Fruit fly (Drosophila melanogaster) whole organism, embryonic: ENCODE data around the gene CG42494.

Source experiments
- Awh ChIP-seq: fragments of 200-800 bp; sonication (Bioruptor generic); IDR thresholded peaks from 2 replicates; pipeline ENCODE4, ENCODE4 v1.3.6; 2022; ENCODE audit warnings: missing biosample characterization, missing genetic modification characterization
- Bgb ChIP-seq: fragments of 200-800 bp; sonication (Bioruptor generic); IDR thresholded peaks from 2 replicates; pipeline ENCODE4 v1.3.6; 2022; ENCODE audit warnings: missing biosample characterization, missing genetic modification characterization; ENCODE audit not compliant: partially characterized antibody
- CG11695 ChIP-seq: fragments of 200-800 bp; sonication (Bioruptor generic); IDR thresholded peaks from 3 replicates; pipeline ENCODE4 v1.3.6; 2022; ENCODE audit warnings: missing biosample characterization, missing genetic modification characterization
- CG13624 ChIP-seq: fragments of 200-800 bp; sonication (Bioruptor generic); optimal IDR thresholded peaks from 2 replicates; lab custom pipeline; 2016; ENCODE audit warnings: missing biosample characterization, missing genetic modification characterization
- CG13894 ChIP-seq: fragments of 200-800 bp; sonication (Bioruptor generic); optimal IDR thresholded peaks from 3 replicates; lab custom pipeline; 2018; ENCODE audit warnings: missing biosample characterization, mild to moderate bottlenecking, missing genetic modification characterization, moderate library complexity
- CG15073 ChIP-seq: fragments of 200-800 bp; sonication (Bioruptor generic); optimal IDR thresholded peaks from 2 replicates; lab custom pipeline; 2016; ENCODE audit warnings: missing biosample characterization, missing genetic modification characterization
- CG15269 ChIP-seq: fragments of 200-800 bp; sonication (Bioruptor generic); optimal IDR thresholded peaks from 2 replicates; lab custom pipeline; 2018; ENCODE audit warnings: missing biosample characterization, mild to moderate bottlenecking, missing genetic modification characterization, moderate library complexity
- CG1647 ChIP-seq: fragments of 200-800 bp; sonication (Bioruptor generic); optimal IDR thresholded peaks from 3 replicates; lab custom pipeline; 2016; ENCODE audit warnings: missing biosample characterization, missing genetic modification characterization
- CG16863 ChIP-seq: fragments of 200-800 bp; sonication (Bioruptor generic); optimal IDR thresholded peaks from 3 replicates; lab custom pipeline; 2016; ENCODE audit warnings: missing biosample characterization, missing genetic modification characterization
- CG17328 ChIP-seq: fragments of 200-800 bp; sonication (Bioruptor generic); IDR thresholded peaks from 2 replicates; pipeline ENCODE4 v1.3.6; 2022; ENCODE audit warnings: missing biosample characterization, missing genetic modification characterization
- CG17612 ChIP-seq: fragments of 200-800 bp; sonication (Bioruptor generic); IDR thresholded peaks from 2 replicates; pipeline ENCODE4 v1.3.6; 2022; ENCODE audit warnings: missing biosample characterization, missing genetic modification characterization
- CG18011 ChIP-seq: fragments of 200-800 bp; sonication (Bioruptor generic); optimal IDR thresholded peaks from 2 replicates; lab custom pipeline; 2017; ENCODE audit warnings: missing biosample characterization, missing genetic modification characterization, mild to moderate bottlenecking, moderate library complexity, missing genotype
- CG2129 ChIP-seq: fragments of 200-800 bp; sonication (Bioruptor generic); IDR thresholded peaks from 2 replicates; pipeline ENCODE4 v1.3.6; 2022; ENCODE audit warnings: missing biosample characterization, missing genetic modification characterization; ENCODE audit not compliant: partially characterized antibody
- CG2875 ChIP-seq: fragments of 200-800 bp; sonication (Bioruptor generic); optimal IDR thresholded peaks from 2 replicates; lab custom pipeline; 2017; ENCODE audit warnings: missing biosample characterization, mild to moderate bottlenecking, missing genetic modification characterization, missing genetic modification reagents
- CG3407 ChIP-seq: fragments of 200-800 bp; sonication (Bioruptor generic); optimal IDR thresholded peaks from 2 replicates; lab custom pipeline; 2018; ENCODE audit warnings: missing biosample characterization, mild to moderate bottlenecking, missing genetic modification characterization
- CG34224 ChIP-seq: fragments of 200-800 bp; sonication (Bioruptor generic); IDR thresholded peaks from 3 replicates; pipeline ENCODE4 v1.3.6; 2022; ENCODE audit warnings: missing biosample characterization, missing genetic modification characterization; ENCODE audit not compliant: partially characterized antibody
- CG3838 ChIP-seq: fragments of 200-800 bp; sonication (Bioruptor generic); optimal IDR thresholded peaks from 3 replicates; lab custom pipeline; 2016; ENCODE audit warnings: missing biosample characterization, missing genetic modification characterization
- CG3995 ChIP-seq: fragments of 200-800 bp; sonication (Bioruptor generic); optimal IDR thresholded peaks from 3 replicates; lab custom pipeline; 2016; ENCODE audit warnings: missing biosample characterization, missing genetic modification characterization
- CG4854 ChIP-seq: fragments of 200-800 bp; sonication (Bioruptor generic); optimal IDR thresholded peaks from 2 replicates; lab custom pipeline; 2016; ENCODE audit warnings: missing biosample characterization, missing genetic modification characterization, inconsistent platforms
- CG6254 ChIP-seq: fragments of 200-800 bp; sonication (Bioruptor generic); optimal IDR thresholded peaks from 3 replicates; lab custom pipeline; 2017; ENCODE audit warnings: mild to moderate bottlenecking, missing biosample characterization, missing genetic modification reagents, missing genetic modification characterization
- CG7839 ChIP-seq: fragments of 200-800 bp; sonication (Bioruptor generic); optimal IDR thresholded peaks from 3 replicates; lab custom pipeline; 2018; ENCODE audit warnings: missing biosample characterization, mild to moderate bottlenecking, missing genetic modification characterization, moderate library complexity
- CG9797 ChIP-seq: fragments of 200-800 bp; sonication (Bioruptor generic); optimal IDR thresholded peaks from 3 replicates; lab custom pipeline; 2018; ENCODE audit warnings: missing biosample characterization, mild to moderate bottlenecking, missing genetic modification characterization
- CG9932 ChIP-seq: fragments of 200-800 bp; sonication (Bioruptor generic); IDR thresholded peaks from 2 replicates; pipeline ENCODE4 v1.3.6; 2022; ENCODE audit warnings: missing biosample characterization, missing genetic modification characterization
- Dbx ChIP-seq: fragments of 200-800 bp; sonication (Bioruptor generic); IDR thresholded peaks from 3 replicates; pipeline ENCODE4 v1.3.6; 2022; ENCODE audit warnings: missing biosample characterization, missing genetic modification characterization
- E2f2 ChIP-seq: fragments of 200-800 bp; sonication (Bioruptor generic); IDR thresholded peaks from 2 replicates; pipeline ENCODE4 v1.3.6; 2022; ENCODE audit warnings: missing biosample characterization, missing genetic modification characterization
- Fer2 ChIP-seq: fragments of 200-800 bp; sonication (Bioruptor generic); optimal IDR thresholded peaks from 2 replicates; lab custom pipeline; 2018; ENCODE audit warnings: missing biosample characterization, mild to moderate bottlenecking, missing genetic modification characterization, moderate library complexity
- HLH4C ChIP-seq: fragments of 200-800 bp; sonication (Bioruptor generic); IDR thresholded peaks from 3 replicates; pipeline ENCODE4 v1.3.6; 2022; ENCODE audit warnings: missing biosample characterization, missing genetic modification characterization; ENCODE audit not compliant: partially characterized antibody
- Hand ChIP-seq: fragments of 200-800 bp; sonication (Bioruptor generic); optimal IDR thresholded peaks from 2 replicates; lab custom pipeline; 2017; ENCODE audit warnings: mild to moderate bottlenecking, missing biosample characterization, missing genetic modification reagents, missing genetic modification characterization
- Hr78 ChIP-seq, 2 experiments: fragments of 200-800 bp in 1 of 2; fragments of >200 bp in 1 of 2; sonication (Bioruptor generic) in 1 of 2; optimal IDR thresholded peaks; 2 replicates each; lab custom pipeline; 2017 to 2019; ENCODE audit warnings: missing biosample characterization in 2 of 2, missing genetic modification characterization in 2 of 2, mild to moderate bottlenecking in 1 of 2, moderate library complexity in 1 of 2
- MTF-1 ChIP-seq: fragments of 200-800 bp; sonication (Bioruptor generic); optimal IDR thresholded peaks from 2 replicates; lab custom pipeline; 2018; ENCODE audit warnings: missing biosample characterization, mild to moderate bottlenecking, missing genetic modification characterization, borderline replicate concordance
- Mes4 ChIP-seq: fragments of 200-800 bp; sonication (Bioruptor generic); optimal IDR thresholded peaks from 2 replicates; lab custom pipeline; 2016; ENCODE audit warnings: missing biosample characterization, missing genetic modification characterization
- Nf-YA ChIP-seq: fragments of 200-800 bp; sonication (Bioruptor generic); IDR thresholded peaks from 2 replicates; pipeline ENCODE4 v1.3.6; 2022; ENCODE audit warnings: missing biosample characterization, missing genetic modification characterization
- Ravus ChIP-seq: fragments of 200-800 bp; sonication (Bioruptor generic); IDR thresholded peaks from 2 replicates; pipeline ENCODE4 v1.3.6; 2022; ENCODE audit warnings: missing biosample characterization, missing genetic modification characterization
- Vsx1 ChIP-seq: fragments of 200-800 bp; sonication (Bioruptor generic); optimal IDR thresholded peaks from 2 replicates; lab custom pipeline; 2017; ENCODE audit warnings: missing biosample characterization, mild to moderate bottlenecking, missing genetic modification characterization, missing genetic modification reagents
- abd-A ChIP-seq: fragments of 200-800 bp; sonication (Bioruptor generic); optimal IDR thresholded peaks from 3 replicates; lab custom pipeline; 2019; ENCODE audit warnings: missing biosample characterization, mild to moderate bottlenecking, missing genetic modification characterization, moderate library complexity
- bsh ChIP-seq, 2 experiments: fragments of 200-800 bp; sonication (Bioruptor generic); optimal IDR thresholded peaks; 2 replicates each; lab custom pipeline; 2017 to 2018; ENCODE audit warnings: mild to moderate bottlenecking in 2 of 2, missing biosample characterization in 2 of 2, missing genetic modification characterization in 2 of 2, moderate library complexity in 1 of 2
- da ChIP-seq: fragments of 200-800 bp; sonication (Bioruptor generic); optimal IDR thresholded peaks from 2 replicates; lab custom pipeline; 2016; ENCODE audit warnings: missing biosample characterization, missing genetic modification characterization
- dati ChIP-seq: fragments of 200-800 bp; sonication (Bioruptor generic); IDR thresholded peaks from 2 replicates; pipeline ENCODE4 v1.3.6; 2022; ENCODE audit warnings: missing biosample characterization, missing genetic modification characterization
- dpn ChIP-seq, 2 experiments: fragments of 200-800 bp; sonication (Bioruptor generic); optimal IDR thresholded peaks; 3 replicates each; lab custom pipeline; 2016; ENCODE audit warnings: missing biosample characterization in 2 of 2, missing genetic modification characterization in 2 of 2
- eve ChIP-seq, 2 experiments: fragments of >200 bp; optimal IDR thresholded peaks; 2 replicates each; lab custom pipeline; 2017; ENCODE audit warnings: missing biosample characterization in 2 of 2, missing genetic modification characterization in 2 of 2
- gfzf ChIP-seq: fragments of 200-800 bp; sonication (Bioruptor generic); optimal IDR thresholded peaks from 2 replicates; lab custom pipeline; 2016; ENCODE audit warnings: missing biosample characterization, mild to moderate bottlenecking, missing genetic modification characterization, moderate library complexity
- nerfin-2 ChIP-seq: fragments of 200-800 bp; sonication (Bioruptor generic); IDR thresholded peaks from 2 replicates; pipeline ENCODE4 v1.3.6; 2022; ENCODE audit warnings: missing biosample characterization, missing genetic modification characterization; ENCODE audit not compliant: partially characterized antibody
- onecut ChIP-seq: fragments of 200-800 bp; sonication (Bioruptor generic); IDR thresholded peaks from 2 replicates; pipeline ENCODE4 v1.3.6; 2022; ENCODE audit warnings: missing biosample characterization, missing genetic modification characterization
- otp ChIP-seq: fragments of 200-800 bp; sonication (Bioruptor generic); IDR thresholded peaks from 3 replicates; pipeline ENCODE4, ENCODE4 v1.3.6; 2022; ENCODE audit warnings: missing biosample characterization, missing genetic modification characterization
- pb ChIP-seq: fragments of 200-800 bp; sonication (Bioruptor generic); optimal IDR thresholded peaks from 3 replicates; lab custom pipeline; 2016; ENCODE audit warnings: missing biosample characterization, missing genetic modification characterization
- sd ChIP-seq: fragments of 200-800 bp; sonication (Bioruptor generic); optimal IDR thresholded peaks from 3 replicates; lab custom pipeline; 2018; ENCODE audit warnings: missing biosample characterization, mild to moderate bottlenecking, missing genetic modification characterization, moderate library complexity
- sens-2 ChIP-seq: fragments of 200-800 bp; sonication (Bioruptor generic); IDR thresholded peaks from 2 replicates; pipeline ENCODE4 v1.3.6; 2022; ENCODE audit warnings: missing biosample characterization, missing genetic modification characterization
- sqz ChIP-seq: fragments of 200-800 bp; sonication (Bioruptor generic); optimal IDR thresholded peaks from 3 replicates; lab custom pipeline; 2018; ENCODE audit warnings: missing biosample characterization, mild to moderate bottlenecking, missing genetic modification characterization
- ttk ChIP-seq: fragments of 200-800 bp; sonication (Bioruptor generic); IDR thresholded peaks from 2 replicates; pipeline ENCODE4 v2.1.2; 2022; ENCODE audit warnings: missing biosample characterization, missing genetic modification characterization
- tup ChIP-seq: fragments of 200-800 bp; sonication (Bioruptor generic); optimal IDR thresholded peaks from 2 replicates; lab custom pipeline; 2016; ENCODE audit warnings: missing biosample characterization, mild to moderate bottlenecking, missing genetic modification characterization, moderate library complexity

CG42494 gene

DNA sequence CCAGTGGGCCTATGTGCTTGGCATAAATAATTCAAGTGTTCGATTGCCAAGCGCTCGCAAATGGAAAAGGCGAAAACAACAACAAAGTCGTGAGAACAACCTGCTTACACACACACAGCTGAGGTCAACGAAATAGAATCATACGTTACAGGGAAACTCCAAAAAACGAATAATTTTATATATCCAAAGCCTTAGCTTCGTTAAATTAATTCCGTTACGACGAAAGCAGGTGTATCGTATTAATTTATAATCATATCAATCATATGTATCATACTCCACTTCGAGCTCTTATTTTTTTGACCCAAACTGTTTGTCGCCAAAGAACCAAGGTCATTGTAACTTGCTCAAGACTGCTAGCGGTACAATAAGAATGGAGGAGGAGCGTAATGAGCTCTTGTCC, 4.7 kb upstream of the CG42494 start (continued):
- TF ChIP-seq sqz (GFP tag; lab: Kevin White, UChicago) (no peak), CG4854 (GFP tag; lab: Kevin White, UChicago) (peak; percentile 85), CG9932 (peak; percentile 70), otp (GFP tag; lab: Robert Waterston, UW) (peak; percentile 59; the same call in 2 of the 3 replicates), CG17328 (GFP tag; lab: Robert Waterston, UW) (peak; percentile 89), CG34224 (GFP tag; lab: Robert Waterston, UW) (no peak), CG1647 (GFP tag; lab: Kevin White, UChicago) (peak; percentile 61), E2f2 (peak; percentile 65), Dbx (GFP tag; lab: Robert Waterston, UW) (peak; percentile 84), CG15269 (peak; percentile 91), CG6254 (peak; percentile 88), Vsx1 (GFP tag; lab: Kevin White, UChicago) (no peak), Hand (peak; percentile 64), onecut (GFP tag; lab: Robert Waterston, UW) (peak; percentile 80), tup (peak; percentile 68), CG13894 (tag; lab: Kevin White, UChicago) (peak; percentile 61), CG3407 (GFP tag; lab: Kevin White, UChicago) (peak; percentile 66), sd (tag; lab: Kevin White, UChicago) (no peak), Ravus (GFP tag; lab: Robert Waterston, UW) (peak; percentile 53), Hr78 (GFP tag; optimal IDR thresholded peaks at IDR 0.05; lab: Kevin White, UChicago) (no peak), CG7839 (tag; lab: Kevin White, UChicago) (peak; percentile 92), dpn (GFP tag; optimal IDR thresholded peaks at IDR 0.05; lab: Kevin White, UChicago) (peak; percentile 85 to 89), sens-2 (GFP tag; lab: Robert Waterston, UW) (peak; percentile 53; the same call in 1 of the 2 replicates), HLH4C (GFP tag; lab: Robert Waterston, UW) (no peak), CG3838 (GFP tag; lab: Kevin White, UChicago) (peak; percentile 4), Bgb (GFP tag; lab: Robert Waterston, UW) (no peak), da (GFP tag; lab: Kevin White, UChicago) (no peak), CG2875 (GFP tag; lab: Kevin White, UChicago) (peak; percentile 83), Awh (GFP tag; lab: Robert Waterston, UW) (peak; percentile 86), Nf-YA (GFP tag; lab: Robert Waterston, UW) (peak; percentile 72), ttk (GFP tag; lab: Robert Waterston, UW) (peak; percentile 75), pb (peak; percentile 68), gfzf (GFP tag; lab: Kevin White, UChicago) (no peak), CG11695 (GFP tag; lab: Robert Waterston, UW) (peak; percentile 94), CG13624 (GFP tag; lab: Kevin White, UChicago) (peak; percentile 78), bsh (GFP tag; optimal IDR thresholded peaks at IDR 0.05; lab: Kevin White, UChicago) (peak; percentile 71 to 90), dati (peak; percentile 77), MTF-1 (peak; percentile 75), CG9797 (GFP tag; lab: Kevin White, UChicago) (no peak), CG17612 (peak; percentile 67; the same call in 1 of the 2 replicates), CG2129 (no peak), CG18011 (GFP tag; lab: Kevin White, UChicago) (peak; percentile 69), CG16863 (GFP tag; lab: Kevin White, UChicago) (peak; percentile 79), Fer2 (peak; percentile 45), eve (GFP tag; optimal IDR thresholded peaks at IDR 0.05; lab: Kevin White, UChicago) (no peak), CG3995 (GFP tag; lab: Kevin White, UChicago) (peak; percentile 52), abd-A (tag; lab: Kevin White, UChicago) (no peak), Mes4 (GFP tag; lab: Kevin White, UChicago) (peak; percentile 60), CG15073 (peak; percentile 40), nerfin-2 (no peak)
